Worm (Caenorhabditis elegans): ENCODE measurements around the gene twk-2.

twk-2 gene

DNA sequence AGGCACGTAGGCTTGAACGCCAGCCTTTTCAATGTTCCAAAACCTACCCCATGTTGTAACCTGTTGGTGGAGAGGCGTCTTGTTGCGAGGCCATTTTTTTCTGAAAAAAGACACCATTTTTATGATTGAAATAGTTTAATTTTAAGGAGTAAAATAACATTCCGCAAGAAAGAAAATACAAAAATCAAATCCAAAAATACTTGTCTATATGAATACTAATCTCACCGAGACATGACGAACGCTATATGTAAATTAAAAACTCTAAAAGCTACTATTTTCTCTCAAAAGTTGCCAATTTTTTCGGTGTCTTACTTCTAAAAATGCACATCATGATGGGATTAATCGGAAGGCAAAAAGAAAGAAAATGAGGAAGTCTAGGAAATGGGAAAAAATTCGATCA is 29.1 kb upstream of the twk-2 start, which contains the start of gene T05C1.2:
Gene T05C1.2 (minus strand): TSS at position 101 of the 400 bp plus-strand sequence.
- TF ChIP-seq lim-6 (tag; optimal IDR thresholded peaks at IDR 0.05) (no peak), mec-3 (tag; optimal IDR thresholded peaks at IDR 0.05; ENCODE audit: borderline replicate concordance) (no peak), ahr-1 (tag; optimal IDR thresholded peaks at IDR 0.05) (no peak), ama-1 (optimal IDR thresholded peaks at IDR 0.05) (no peak), pha-4 (tag; optimal IDR thresholded peaks at IDR 0.05) (no peak), ref-2 (tag; optimal IDR thresholded peaks at IDR 0.05) (no peak), unc-3 (GFP tag; conservative IDR thresholded peaks at IDR 0.05) (no peak), unc-3 (tag; optimal IDR thresholded peaks at IDR 0.05) (no peak), dve-1 (tag; optimal IDR thresholded peaks at IDR 0.05) (no peak), ceh-18 (tag; optimal IDR thresholded peaks at IDR 0.05) (no peak)

DNA sequence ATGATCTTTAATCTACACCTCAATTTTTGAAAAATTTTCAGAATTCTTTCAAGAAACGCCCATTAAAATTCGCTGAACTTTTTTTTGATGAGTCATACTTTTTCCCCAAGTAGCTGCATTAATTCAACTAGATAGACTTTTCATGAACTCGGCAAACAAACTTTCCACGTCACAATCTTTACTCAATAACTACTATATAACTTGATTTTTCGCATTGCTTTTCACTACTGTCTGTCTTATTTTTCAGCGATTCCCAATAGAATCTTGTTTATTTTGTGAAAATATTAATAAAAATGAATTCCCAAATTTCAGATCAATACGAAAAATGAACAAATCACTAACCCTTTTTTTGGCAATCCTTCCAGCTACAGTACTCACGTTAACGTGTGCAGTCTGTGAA is 25.4 kb upstream of the twk-2 start, which contains the start of gene T05C1.1:
Gene T05C1.1 (plus strand): TSS at position 301 of the 400 bp plus-strand sequence.
- TF ChIP-seq nhr-11 (tag; optimal IDR thresholded peaks at IDR 0.05) (no peak), dmd-4 (tag; optimal IDR thresholded peaks at IDR 0.05; ENCODE audit: borderline replicate concordance) (no peak), K09A11.1 (tag; optimal IDR thresholded peaks at IDR 0.05; ENCODE audit: insufficient read depth) (no peak), ama-1 (optimal IDR thresholded peaks at IDR 0.05) (no peak), ahr-1 (tag; optimal IDR thresholded peaks at IDR 0.05) (no peak), fax-1 (tag; optimal IDR thresholded peaks at IDR 0.05) (no peak), unc-55 (GFP tag; optimal IDR thresholded peaks at IDR 0.05) (no peak), ref-2 (tag; optimal IDR thresholded peaks at IDR 0.05) (no peak), C38D4.7 (GFP tag; optimal IDR thresholded peaks at IDR 0.05) (no peak), gmeb-2 (tag; optimal IDR thresholded peaks at IDR 0.05) (no peak), tbx-7 (tag; optimal IDR thresholded peaks at IDR 0.05) (no peak), pax-1 (tag; optimal IDR thresholded peaks at IDR 0.05) (no peak), rnt-1 (tag; optimal IDR thresholded peaks at IDR 0.05) (no peak), ceh-24 (tag; optimal IDR thresholded peaks at IDR 0.05) (no peak), elt-2 (tag; optimal IDR thresholded peaks at IDR 0.05) (no peak), ttx-3 (tag; optimal IDR thresholded peaks at IDR 0.05) (no peak), fkh-6 (tag; optimal IDR thresholded peaks at IDR 0.05) (no peak), ceh-45 (GFP tag; IDR thresholded peaks at IDR 0.05) (no peak)

DNA sequence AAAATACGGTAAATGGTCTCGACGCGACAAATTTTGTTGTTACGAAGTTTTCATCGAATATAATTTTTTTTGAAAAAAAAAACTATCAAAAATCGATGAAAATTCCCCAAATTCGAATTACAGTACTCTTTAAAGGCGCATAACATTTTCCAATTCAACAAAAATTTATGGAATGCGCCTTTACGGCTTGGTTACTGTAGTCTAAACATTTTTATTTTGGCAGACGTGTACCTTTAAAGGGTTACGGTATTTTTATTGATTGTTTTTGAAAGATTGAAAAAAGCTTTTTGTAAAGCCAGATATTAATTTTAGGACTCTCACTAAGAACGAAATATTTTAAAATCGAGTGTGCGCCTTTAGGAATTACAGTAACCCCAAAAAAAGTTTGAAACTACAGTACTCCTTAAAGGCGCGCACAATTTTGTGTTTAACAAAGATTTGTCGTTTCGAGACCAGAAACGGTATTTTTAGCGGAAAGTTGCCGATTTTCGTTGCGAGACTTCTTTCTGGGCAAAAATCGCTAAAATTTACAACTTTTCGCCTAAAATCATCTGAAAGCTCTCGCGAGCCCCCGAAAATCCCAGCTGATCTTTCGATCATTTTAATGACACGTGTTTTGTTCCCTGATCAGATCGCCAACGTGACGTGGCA is 21.2 kb upstream of the twk-2 start:
- no peak for TF ChIP-seq rnt-1 (tag; optimal IDR thresholded peaks at IDR 0.05)
- TF ChIP-seq unc-3 (GFP tag; conservative IDR thresholded peaks at IDR 0.05) = no peak
- no peak for TF ChIP-seq unc-3 (tag; optimal IDR thresholded peaks at IDR 0.05)
- no peak for TF ChIP-seq C08G9.2 (tag; optimal IDR thresholded peaks at IDR 0.05)
- TF ChIP-seq K02D7.2 (tag; optimal IDR thresholded peaks at IDR 0.05) = no peak
- no peak for TF ChIP-seq ttx-3 (tag; optimal IDR thresholded peaks at IDR 0.05)
- no peak for TF ChIP-seq ceh-48 (tag; optimal IDR thresholded peaks at IDR 0.05)
- no peak for TF ChIP-seq ceh-18 (tag; optimal IDR thresholded peaks at IDR 0.05)
- TF ChIP-seq ama-1 (optimal IDR thresholded peaks at IDR 0.05) = no peak
- TF ChIP-seq ref-2 (tag; optimal IDR thresholded peaks at IDR 0.05) = no peak
- no peak for TF ChIP-seq nfya-1 (tag; optimal IDR thresholded peaks at IDR 0.05)
- TF ChIP-seq gmeb-2 (tag; optimal IDR thresholded peaks at IDR 0.05) = no peak
- TF ChIP-seq unc-42 (tag; optimal IDR thresholded peaks at IDR 0.05) = no peak
- TF ChIP-seq pat-9 (tag; optimal IDR thresholded peaks at IDR 0.05) = no peak
- no peak for TF ChIP-seq hlh-15 (tag; optimal IDR thresholded peaks at IDR 0.05)
- TF ChIP-seq fkh-6 (tag; optimal IDR thresholded peaks at IDR 0.05) = no peak
- TF ChIP-seq ceh-2 (tag; optimal IDR thresholded peaks at IDR 0.05) = no peak
- no peak for TF ChIP-seq che-1 (tag; optimal IDR thresholded peaks at IDR 0.05)
- no peak for TF ChIP-seq F13H6.1 (tag; optimal IDR thresholded peaks at IDR 0.05)
- TF ChIP-seq hlh-30 (tag; optimal IDR thresholded peaks at IDR 0.05; ENCODE audit: insufficient read depth) = no peak
